Worm (Caenorhabditis elegans): ENCODE measurements around the gene dsh-1.

Gene dsh-1

ce11 chrII:5225284-5225683 lies at the start of gene dsh-1:
TSS of gene dsh-1 (minus strand) at chrII:5225384.
- TF ChIP-seq ZK337.2 (GFP tag; IDR thresholded peaks at IDR 0.05) (no peak), nhr-28 (tag; optimal IDR thresholded peaks at IDR 0.05) (no peak), nhr-25 (tag; optimal IDR thresholded peaks at IDR 0.05; ENCODE audit: borderline replicate concordance, insufficient read depth) (no peak), lin-39 (tag; optimal IDR thresholded peaks at IDR 0.05) (no peak), unc-130 (GFP tag; optimal IDR thresholded peaks at IDR 0.05) (no peak), madf-9 (GFP tag; conservative IDR thresholded peaks at IDR 0.05) (no peak), php-3 (GFP tag; IDR thresholded peaks at IDR 0.05) (no peak), ces-1 (GFP tag; optimal IDR thresholded peaks at IDR 0.05) (no peak), nhr-111 (GFP tag; optimal IDR thresholded peaks at IDR 0.05) (no peak), ama-1 (optimal IDR thresholded peaks at IDR 0.05) (no peak), nhr-10 (tag; optimal IDR thresholded peaks at IDR 0.05) (no peak), Y5F2A.4 (GFP tag; optimal IDR thresholded peaks at IDR 0.05) (no peak), lin-38 (GFP tag; IDR thresholded peaks at IDR 0.05) (no peak), mes-2 (tag; optimal IDR thresholded peaks at IDR 0.05; ENCODE audit: poor library complexity, severe bottlenecking) (no peak), hlh-11 (tag; optimal IDR thresholded peaks at IDR 0.05) (no peak), unc-39 (tag; optimal IDR thresholded peaks at IDR 0.05) (no peak), nhr-6 (tag; optimal IDR thresholded peaks at IDR 0.05) (no peak), vab-7 (GFP tag; IDR thresholded peaks at IDR 0.05) (no peak)

DNA sequence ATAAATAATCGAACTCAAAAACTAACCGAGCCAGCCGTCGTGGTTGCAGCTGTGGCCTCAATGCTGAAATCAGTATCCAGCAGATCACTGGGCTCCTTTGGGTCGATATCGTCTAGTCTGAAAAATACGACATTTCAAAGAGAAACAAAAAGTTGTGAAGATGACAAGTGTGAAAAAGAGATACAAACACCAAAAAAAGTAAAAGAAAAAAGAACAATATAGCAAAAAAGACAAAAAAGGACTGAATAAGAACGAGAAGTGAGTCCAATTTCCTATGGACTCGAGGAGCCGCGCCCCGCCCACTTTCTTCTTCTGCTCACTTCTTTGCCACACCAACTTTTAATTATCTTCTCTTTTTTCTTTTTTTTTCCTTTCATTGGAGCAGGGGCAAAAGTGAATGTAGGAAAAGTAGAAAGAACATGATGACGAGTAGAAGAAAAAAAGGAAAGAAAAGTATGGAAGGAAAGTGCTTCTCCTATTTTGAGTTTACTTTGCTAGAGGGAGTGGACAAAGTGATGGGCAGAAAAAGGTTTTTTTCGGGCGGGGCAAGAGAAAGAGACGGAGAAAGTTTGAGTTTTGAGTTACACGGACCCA lies 46.6 kb upstream of the dsh-1 start, which contains the start of gene drn-1:
drn-1 (minus strand) TSS at position 117 of the 594 bp plus-strand sequence.
- no peak for TF ChIP-seq snpc-1.2 (GFP tag; IDR thresholded peaks at IDR 0.05)
- TF ChIP-seq aha-1 (tag), result peak; percentile 97
- no peak for TF ChIP-seq nhr-111 (GFP tag; optimal IDR thresholded peaks at IDR 0.05)
- TF ChIP-seq unc-62 (GFP tag; optimal IDR thresholded peaks at IDR 0.05 in 1 of 2), result peak in 1 of 2 experiments; percentile 85
- TF ChIP-seq unc-62 (tag; optimal IDR thresholded peaks at IDR 0.05), result no peak
- TF ChIP-seq fkh-10 (GFP tag; optimal IDR thresholded peaks at IDR 0.05), result peak; percentile 88
- peak in 1 of 2 experiments; percentile 24 for TF ChIP-seq lsy-2 (tag; optimal IDR thresholded peaks at IDR 0.05)
- peak; percentile 35 for TF ChIP-seq hlh-30 (tag; optimal IDR thresholded peaks at IDR 0.05; ENCODE audit: insufficient read depth)
- peak in 1 of 2 experiments; percentile 2 for TF ChIP-seq mdl-1 (tag; optimal IDR thresholded peaks at IDR 0.05)
- no peak for TF ChIP-seq lin-1 (GFP tag; IDR thresholded peaks at IDR 0.05)

ce11 chrII:5268977-5269376 lies 43.8 kb upstream of the dsh-1 start:
- TF ChIP-seq F37D6.2 (tag; optimal IDR thresholded peaks at IDR 0.05) (no peak), lin-15B (tag; optimal IDR thresholded peaks at IDR 0.05) (no peak), unc-62 (GFP tag; optimal IDR thresholded peaks at IDR 0.05 in 1 of 2) (peak in 1 of 2 experiments; percentile 95), unc-62 (tag; optimal IDR thresholded peaks at IDR 0.05) (no peak), nhr-25 (tag; optimal IDR thresholded peaks at IDR 0.05; ENCODE audit: borderline replicate concordance, insufficient read depth) (no peak), aha-1 (tag) (peak; percentile 44), ztf-11 (tag; optimal IDR thresholded peaks at IDR 0.05) (no peak)

DNA sequence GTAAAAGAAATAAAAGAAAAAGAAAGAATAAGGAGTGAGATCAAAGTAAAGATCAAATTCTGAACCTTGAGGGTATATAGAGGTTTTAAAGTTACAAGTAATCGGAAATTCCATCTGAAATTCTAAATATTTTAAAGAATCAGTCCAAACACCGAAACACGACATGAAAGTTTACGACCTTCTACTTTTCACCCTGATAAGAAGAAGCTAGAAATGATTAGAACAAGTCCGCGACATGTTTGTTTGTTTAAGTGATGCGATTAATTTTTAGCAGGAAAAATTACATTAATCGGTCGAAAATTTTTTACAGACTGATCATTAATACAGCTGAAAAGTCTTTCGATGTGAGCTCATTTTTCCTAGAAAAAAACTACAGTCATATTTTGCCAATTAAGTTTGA lies 39.5 kb upstream of the dsh-1 start:
- no peak for TF ChIP-seq spr-1 (tag; optimal IDR thresholded peaks at IDR 0.05)
- TF ChIP-seq php-3 (GFP tag; IDR thresholded peaks at IDR 0.05), result 0 out of 2 replicates have a peak, but pooled peaks have one; percentile 50
- TF ChIP-seq nhr-25 (tag; optimal IDR thresholded peaks at IDR 0.05; ENCODE audit: borderline replicate concordance, insufficient read depth), result no peak
- no peak for TF ChIP-seq skn-1 (tag; optimal IDR thresholded peaks at IDR 0.05)
- TF ChIP-seq ZK337.2 (GFP tag; IDR thresholded peaks at IDR 0.05), result no peak
- no peak for TF ChIP-seq arid-1 (GFP tag; conservative IDR thresholded peaks at IDR 0.05)
- no peak for TF ChIP-seq attf-4 (tag; optimal IDR thresholded peaks at IDR 0.05)
- no peak for TF ChIP-seq egl-27 (tag; optimal IDR thresholded peaks at IDR 0.05)
- peak; percentile 46 for TF ChIP-seq pqm-1 (tag; optimal IDR thresholded peaks at IDR 0.05)
- no peak for TF ChIP-seq ceh-28 (tag; optimal IDR thresholded peaks at IDR 0.05)
- no peak for TF ChIP-seq daf-16 (GFP tag; optimal IDR thresholded peaks at IDR 0.05)
- peak; percentile 60 for TF ChIP-seq daf-16 (tag; optimal IDR thresholded peaks at IDR 0.05)
- TF ChIP-seq nhr-28 (tag; optimal IDR thresholded peaks at IDR 0.05), result peak; percentile 1
- no peak for TF ChIP-seq F26F4.8 (GFP tag; conservative IDR thresholded peaks at IDR 0.05)
- TF ChIP-seq nhr-237 (tag; optimal IDR thresholded peaks at IDR 0.05), result no peak
- TF ChIP-seq mdt-29 (GFP tag; IDR thresholded peaks at IDR 0.05), result no peak
- TF ChIP-seq Y48G9A.11 (GFP tag; IDR thresholded peaks at IDR 0.05), result no peak
- TF ChIP-seq madf-5 (GFP tag; IDR thresholded peaks at IDR 0.05), result no peak
- TF ChIP-seq nhr-41 (GFP tag; IDR thresholded peaks at IDR 0.05), result no peak
- no peak for TF ChIP-seq set-16 (GFP tag; IDR thresholded peaks at IDR 0.05)
- no peak for TF ChIP-seq Y75B8A.6 (GFP tag; IDR thresholded peaks at IDR 0.05)

All from whole organism, L4 larva.